Fruit fly (Drosophila melanogaster): Measurements from ENCODE around the gene CG12081.
A peak's percentile ranks its signal among the peaks of the same experiment; 100 is the strongest.

Gene CG12081

dm6 chrX:8606206-8606605 lies 17.6 kb downstream of the CG12081 start, which contains the start of gene Caf1-180:
Gene Caf1-180 (minus strand): TSS chrX:8606304.
- no peak for TF ChIP-seq EcR (GFP tag; optimal IDR thresholded peaks at IDR 0.05)
- no peak for TF ChIP-seq Dll (optimal IDR thresholded peaks at IDR 0.05)
- no peak for TF ChIP-seq CG8478 (optimal IDR thresholded peaks at IDR 0.05)
- no peak for TF ChIP-seq pan (optimal IDR thresholded peaks at IDR 0.05)
- no peak for TF ChIP-seq psq (optimal IDR thresholded peaks at IDR 0.05)
- no peak for TF ChIP-seq usp (GFP tag; optimal IDR thresholded peaks at IDR 0.05)

- TF ChIP-seq pan (optimal IDR thresholded peaks at IDR 0.05) (no peak), Dll (optimal IDR thresholded peaks at IDR 0.05) (no peak), CG8478 (optimal IDR thresholded peaks at IDR 0.05) (no peak), EcR (GFP tag; optimal IDR thresholded peaks at IDR 0.05) (no peak), psq (optimal IDR thresholded peaks at IDR 0.05) (no peak), usp (GFP tag; optimal IDR thresholded peaks at IDR 0.05) (no peak)
Measured at dm6 chrX:8607902-8608301, 19.3 kb downstream of the CG12081 start.

dm6 chrX:8616280-8616679 lies 27.7 kb downstream of the CG12081 start:
- TF ChIP-seq Dll (optimal IDR thresholded peaks at IDR 0.05): no peak
- no peak for TF ChIP-seq CG8478 (optimal IDR thresholded peaks at IDR 0.05)
- TF ChIP-seq psq (optimal IDR thresholded peaks at IDR 0.05): no peak
- no peak for TF ChIP-seq EcR (GFP tag; optimal IDR thresholded peaks at IDR 0.05)
- TF ChIP-seq pan (optimal IDR thresholded peaks at IDR 0.05): no peak
- TF ChIP-seq usp (GFP tag; optimal IDR thresholded peaks at IDR 0.05): no peak

DNA sequence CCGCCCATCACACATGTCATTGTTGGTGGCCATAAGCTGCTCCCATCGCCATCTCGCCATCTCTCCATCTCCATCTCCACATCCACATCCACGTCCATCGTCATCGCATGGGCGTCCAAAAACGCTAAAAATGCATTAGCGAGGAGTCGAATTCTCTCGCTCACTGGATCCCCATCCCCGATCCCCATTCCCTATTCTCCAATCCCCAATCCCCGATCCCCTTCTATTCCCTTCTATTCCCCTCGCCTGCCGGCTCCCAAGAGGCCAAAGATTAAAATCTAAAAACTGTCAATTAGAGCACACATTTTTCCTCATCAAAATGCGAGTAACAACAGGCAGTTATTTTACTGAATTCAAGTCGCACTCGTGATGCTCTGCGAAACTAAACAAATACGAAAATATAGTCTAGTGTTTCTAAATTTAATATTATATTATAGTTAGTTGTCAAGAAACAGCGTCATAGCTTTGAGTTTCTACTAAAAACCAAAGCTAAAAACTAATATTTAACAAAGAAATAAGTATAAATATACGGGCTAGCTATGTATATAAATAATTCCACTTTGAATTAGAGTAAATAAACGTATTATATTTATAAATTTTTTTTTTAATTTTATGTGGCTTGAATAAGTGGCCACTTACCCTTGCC lies 28.3 kb downstream of the CG12081 start:
- no peak for TF ChIP-seq CG8478 (optimal IDR thresholded peaks at IDR 0.05)
- TF ChIP-seq EcR (GFP tag; optimal IDR thresholded peaks at IDR 0.05): no peak
- no peak for TF ChIP-seq usp (GFP tag; optimal IDR thresholded peaks at IDR 0.05)
- TF ChIP-seq pan (optimal IDR thresholded peaks at IDR 0.05): no peak
- TF ChIP-seq psq (optimal IDR thresholded peaks at IDR 0.05): no peak
- TF ChIP-seq Dll (optimal IDR thresholded peaks at IDR 0.05): no peak

DNA sequence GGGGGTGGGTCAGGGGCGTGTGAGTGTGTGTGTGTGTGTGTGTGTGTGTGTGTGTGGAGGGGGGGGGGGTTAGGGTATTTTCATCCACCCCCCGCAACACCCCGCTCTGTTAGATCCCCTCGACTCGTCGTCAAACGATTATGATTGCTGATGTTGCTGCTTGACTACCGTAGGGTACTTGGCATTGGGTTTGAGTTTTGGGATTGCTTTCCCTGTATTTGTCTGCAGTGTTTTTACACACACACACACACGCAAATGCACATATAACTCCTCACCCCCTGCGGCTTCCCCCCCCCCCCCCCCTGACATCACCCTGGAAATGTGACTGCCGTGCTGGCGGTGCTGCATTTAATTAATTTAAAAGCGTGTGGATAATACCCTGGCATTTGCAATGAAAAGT lies 33.8 kb downstream of the CG12081 start:
- TF ChIP-seq EcR (GFP tag; optimal IDR thresholded peaks at IDR 0.05): no peak
- TF ChIP-seq pan (optimal IDR thresholded peaks at IDR 0.05): no peak
- no peak for TF ChIP-seq Dll (optimal IDR thresholded peaks at IDR 0.05)
- TF ChIP-seq usp (GFP tag; optimal IDR thresholded peaks at IDR 0.05): no peak
- no peak for TF ChIP-seq psq (optimal IDR thresholded peaks at IDR 0.05)
- TF ChIP-seq CG8478 (optimal IDR thresholded peaks at IDR 0.05): no peak

DNA sequence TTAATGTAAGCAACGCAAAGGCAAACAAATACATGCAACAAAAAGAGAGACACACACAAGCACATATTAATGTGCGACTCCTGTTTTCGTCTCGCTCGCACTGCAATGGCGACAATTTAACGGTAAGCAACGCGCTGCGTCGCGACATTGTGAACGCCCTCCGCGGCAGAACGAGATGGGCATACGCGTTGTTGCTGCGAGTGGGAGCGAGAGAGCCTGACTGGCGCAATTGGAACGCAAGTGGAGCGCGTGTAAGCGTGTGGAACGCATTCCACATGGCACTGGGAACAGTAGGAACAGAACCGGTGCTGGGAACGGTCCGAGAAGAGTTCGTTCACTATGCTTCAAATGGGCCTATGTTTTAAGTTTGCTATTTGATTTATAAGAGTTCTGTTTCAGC lies 36.3 kb downstream of the CG12081 start:
- TF ChIP-seq CG8478 (optimal IDR thresholded peaks at IDR 0.05) (peak; percentile 92), Dll (optimal IDR thresholded peaks at IDR 0.05) (peak; percentile 51), psq (optimal IDR thresholded peaks at IDR 0.05) (no peak)

- TF ChIP-seq EcR (GFP tag; optimal IDR thresholded peaks at IDR 0.05) (no peak), pan (optimal IDR thresholded peaks at IDR 0.05) (no peak), psq (optimal IDR thresholded peaks at IDR 0.05) (no peak), usp (GFP tag; optimal IDR thresholded peaks at IDR 0.05) (no peak), Dll (optimal IDR thresholded peaks at IDR 0.05) (no peak)
Measured at dm6 chrX:8627171-8627570, 38.6 kb downstream of the CG12081 start.

dm6 chrX:8634789-8635188 lies 46.2 kb downstream of the CG12081 start:
- no peak for TF ChIP-seq psq (optimal IDR thresholded peaks at IDR 0.05)
- no peak for TF ChIP-seq EcR (GFP tag; optimal IDR thresholded peaks at IDR 0.05)
- TF ChIP-seq Dll (optimal IDR thresholded peaks at IDR 0.05): no peak
- no peak for TF ChIP-seq pan (optimal IDR thresholded peaks at IDR 0.05)
- no peak for TF ChIP-seq CG8478 (optimal IDR thresholded peaks at IDR 0.05)
- no peak for TF ChIP-seq usp (GFP tag; optimal IDR thresholded peaks at IDR 0.05)

DNA sequence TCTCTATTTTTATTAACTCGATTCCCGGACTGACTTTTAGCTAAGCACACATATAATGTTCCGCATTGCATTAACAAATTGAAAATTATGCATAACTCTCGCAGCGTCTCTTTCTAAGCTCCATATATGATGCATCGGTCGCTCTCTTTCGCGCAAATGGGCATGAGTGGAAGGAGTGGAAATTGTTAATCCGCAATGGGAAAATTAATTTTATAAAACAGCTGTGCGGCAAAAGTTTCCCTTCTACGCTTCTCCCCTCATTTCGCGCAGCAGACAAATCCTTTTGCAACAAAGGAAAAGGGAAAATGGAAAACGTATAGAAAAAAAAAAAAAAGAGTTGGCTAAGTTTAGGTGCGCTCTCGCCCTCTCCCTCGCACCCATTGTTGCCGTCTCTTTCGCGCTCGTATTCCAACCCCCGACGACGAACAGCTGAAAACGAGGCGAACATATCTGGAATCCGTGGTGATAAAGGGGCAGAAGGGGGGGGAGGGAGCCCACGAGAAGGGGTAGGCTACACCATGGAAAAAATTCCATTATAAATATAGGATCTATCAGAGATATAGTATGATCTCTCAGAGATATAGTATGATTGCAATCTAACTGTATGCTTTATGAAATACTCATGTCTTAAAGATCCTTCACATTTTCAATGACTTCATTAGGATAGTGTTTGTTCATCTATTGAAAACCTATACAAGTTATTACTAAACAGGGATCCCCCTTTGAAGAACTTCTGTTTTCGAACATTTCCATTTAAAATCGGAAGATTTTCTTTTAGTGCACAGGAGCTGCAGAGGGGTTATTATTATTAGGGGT lies 47.7 kb downstream of the CG12081 start:
- TF ChIP-seq usp (GFP tag; optimal IDR thresholded peaks at IDR 0.05): no peak
- TF ChIP-seq psq (optimal IDR thresholded peaks at IDR 0.05): no peak
- TF ChIP-seq Dll (optimal IDR thresholded peaks at IDR 0.05): no peak
- TF ChIP-seq CG8478 (optimal IDR thresholded peaks at IDR 0.05): no peak
- TF ChIP-seq pan (optimal IDR thresholded peaks at IDR 0.05): no peak
- TF ChIP-seq EcR (GFP tag; optimal IDR thresholded peaks at IDR 0.05): no peak

DNA sequence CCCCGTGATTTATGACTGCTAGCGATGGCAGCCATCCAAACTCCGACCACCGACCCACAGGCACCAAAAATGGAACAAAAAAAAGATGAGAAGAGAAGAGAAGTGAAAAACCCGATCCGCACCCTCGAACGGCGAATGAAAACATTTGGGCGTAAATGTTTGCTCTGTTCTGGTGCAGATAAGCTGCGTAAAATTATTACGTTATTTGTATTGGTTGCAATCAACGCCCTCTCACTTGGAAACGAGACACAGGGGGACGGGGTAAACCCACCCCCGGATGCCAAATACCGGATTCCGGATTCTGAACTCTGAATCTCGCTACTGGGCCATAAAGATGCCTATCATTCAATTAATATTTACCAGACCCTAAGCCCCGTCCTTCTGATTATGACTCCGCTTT lies 48.4 kb downstream of the CG12081 start:
- no peak for TF ChIP-seq psq (optimal IDR thresholded peaks at IDR 0.05)
- TF ChIP-seq pan (optimal IDR thresholded peaks at IDR 0.05): no peak
- no peak for TF ChIP-seq EcR (GFP tag; optimal IDR thresholded peaks at IDR 0.05)
- no peak for TF ChIP-seq usp (GFP tag; optimal IDR thresholded peaks at IDR 0.05)
- no peak for TF ChIP-seq CG8478 (optimal IDR thresholded peaks at IDR 0.05)
